Fruit fly (Drosophila melanogaster) whole organism: ENCODE data around the gene CG31687.

Source experiments
- CG8478 ChIP-seq: fragments of >200 bp; optimal IDR thresholded peaks from 2 replicates; lab custom pipeline; 2018; ENCODE audit warnings: inconsistent platforms
- Dll ChIP-seq: fragments of >200 bp; optimal IDR thresholded peaks from 2 replicates; lab custom pipeline; 2017
- pan ChIP-seq: fragments of >200 bp; optimal IDR thresholded peaks from 2 replicates; lab custom pipeline; 2017
- usp ChIP-seq: fragments of >200 bp; optimal IDR thresholded peaks from 2 replicates; lab custom pipeline; 2017; ENCODE audit warnings: missing biosample characterization, missing genetic modification characterization, mixed read lengths

DNA sequence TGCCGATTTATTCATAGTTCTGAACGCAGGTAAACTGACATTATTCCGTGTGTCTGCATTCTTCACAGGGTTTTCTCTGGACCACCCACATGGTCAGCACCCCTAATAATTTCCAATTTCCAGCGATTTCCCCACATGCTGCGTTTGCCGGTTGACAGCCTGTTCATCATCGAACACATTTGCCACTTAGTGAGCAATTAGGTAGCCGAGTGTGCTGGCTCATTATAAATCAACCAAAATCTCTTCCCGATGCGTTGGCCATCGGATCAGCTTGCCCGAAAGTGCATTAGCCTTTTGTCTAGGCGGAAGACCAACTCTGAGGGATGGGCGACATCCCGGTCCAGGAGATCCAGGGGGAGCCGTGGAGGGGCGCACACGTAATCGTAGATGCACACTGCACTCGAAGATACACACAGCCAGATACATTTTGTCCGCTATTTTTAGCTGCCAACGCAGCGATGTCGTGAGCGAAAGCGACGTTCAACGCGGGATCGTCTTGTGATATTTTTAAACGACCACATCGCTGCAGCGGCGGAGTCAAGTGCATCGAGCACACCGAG, 26.8 kb downstream of the CG31687 start:
- no peak for TF ChIP-seq Dll (lab: Kevin White, UChicago)
- no peak for TF ChIP-seq CG8478
- TF ChIP-seq pan (lab: Kevin White, UChicago) = no peak
- no peak for TF ChIP-seq usp
